Worm (Caenorhabditis elegans) whole organism, L4/young adult: ENCODE measurements around the gene T10C6.7.

Source experiments
- W03F9.2 ChIP-seq: fragments of 150-350 bp; optimal IDR thresholded peaks from 2 replicates; lab custom pipeline; 2014; ENCODE audit warnings: missing biosample characterization, missing genetic modification characterization
- dao-5 ChIP-seq: sonication (generic microtip); optimal IDR thresholded peaks from 2 replicates; lab custom pipeline; 2016; ENCODE audit warnings: missing genotype, missing genetic modification characterization, moderate library complexity, missing compliant biosample characterization
- him-1 ChIP-seq: sonication (generic microtip); optimal IDR thresholded peaks from 2 replicates; lab custom pipeline; 2016; ENCODE audit warnings: missing genotype, missing genetic modification reagents, missing genetic modification characterization, missing compliant biosample characterization

- TF ChIP-seq W03F9.2 (tag; lab: Kevin White, UChicago): no peak
- TF ChIP-seq dao-5: no peak
- no peak for TF ChIP-seq him-1
These were observed 7.2 kb downstream of the T10C6.7 start, which contains the start of gene T10C6.6 for ce11 chrV:16024300-16024699.
